Fruit fly (Drosophila melanogaster) whole organism, embryonic: ENCODE results near the gene CG14071.
A peak's percentile ranks its signal among the peaks of the same experiment; 100 is the strongest.

Source experiments
- BEAF-32 ChIP-seq: fragments of 200-800 bp; sonication (Bioruptor generic); optimal IDR thresholded peaks from 3 replicates; lab custom pipeline; 2017; ENCODE audit warnings: missing biosample characterization, missing genetic modification characterization, mild to moderate bottlenecking, moderate library complexity, missing genetic modification reagents
- CG10654 ChIP-seq: fragments of 200-800 bp; sonication (Bioruptor generic); optimal IDR thresholded peaks from 2 replicates; lab custom pipeline; 2016; ENCODE audit warnings: missing biosample characterization, missing genetic modification characterization
- CG11085 ChIP-seq: fragments of 200-800 bp; sonication (Bioruptor generic); IDR thresholded peaks from 2 replicates; pipeline ENCODE4 v1.3.6; 2022; ENCODE audit warnings: missing biosample characterization, missing genetic modification characterization
- CG11456 ChIP-seq: fragments of 200-800 bp; sonication (Bioruptor generic); IDR thresholded peaks from 3 replicates; pipeline ENCODE4 v1.3.6; 2022; ENCODE audit warnings: missing biosample characterization, missing genetic modification characterization
- CG2116 ChIP-seq: fragments of 200-800 bp; sonication (Bioruptor generic); optimal IDR thresholded peaks from 3 replicates; lab custom pipeline; 2018; ENCODE audit warnings: missing biosample characterization, mild to moderate bottlenecking, missing genetic modification characterization
- CG30020 ChIP-seq: fragments of 200-800 bp; optimal IDR thresholded peaks from 2 replicates; lab custom pipeline; 2019; ENCODE audit warnings: missing biosample characterization, mild to moderate bottlenecking, missing genetic modification characterization, moderate library complexity
- CG3163 ChIP-seq: fragments of 200-800 bp; sonication (Bioruptor generic); optimal IDR thresholded peaks from 3 replicates; lab custom pipeline; 2016; ENCODE audit warnings: missing biosample characterization, missing genetic modification characterization
- CG3407 ChIP-seq: fragments of 200-800 bp; sonication (Bioruptor generic); optimal IDR thresholded peaks from 2 replicates; lab custom pipeline; 2018; ENCODE audit warnings: missing biosample characterization, mild to moderate bottlenecking, missing genetic modification characterization
- CG34422 ChIP-seq: fragments of 200-800 bp; sonication (Bioruptor generic); IDR thresholded peaks from 3 replicates; pipeline ENCODE4 v1.3.6; 2022; ENCODE audit warnings: missing biosample characterization, missing genetic modification characterization
- CG4617 ChIP-seq: fragments of 200-800 bp; sonication (Bioruptor generic); optimal IDR thresholded peaks from 3 replicates; lab custom pipeline; 2016; ENCODE audit warnings: missing biosample characterization, missing genetic modification characterization, borderline replicate concordance
- CG4854 ChIP-seq: fragments of 200-800 bp; sonication (Bioruptor generic); optimal IDR thresholded peaks from 2 replicates; lab custom pipeline; 2016; ENCODE audit warnings: missing biosample characterization, missing genetic modification characterization, inconsistent platforms
- CG6683 ChIP-seq: fragments of 200-800 bp; sonication (Bioruptor generic); optimal IDR thresholded peaks from 2 replicates; lab custom pipeline; 2017; ENCODE audit warnings: missing biosample characterization, mild to moderate bottlenecking, missing genetic modification characterization, missing genetic modification reagents
- CG7963 ChIP-seq: fragments of 200-800 bp; sonication (Bioruptor generic); IDR thresholded peaks from 3 replicates; pipeline ENCODE4 v1.3.6; 2022; ENCODE audit warnings: missing biosample characterization, missing genetic modification characterization; ENCODE audit not compliant: partially characterized antibody
- CG8281 ChIP-seq: fragments of 200-800 bp; sonication (Bioruptor generic); optimal IDR thresholded peaks from 2 replicates; lab custom pipeline; 2018; ENCODE audit warnings: missing biosample characterization, mild to moderate bottlenecking, missing genetic modification characterization, moderate library complexity
- CG8765 ChIP-seq: fragments of 200-800 bp; sonication (Bioruptor generic); IDR thresholded peaks from 2 replicates; pipeline ENCODE4 v1.3.6; 2022; ENCODE audit warnings: missing biosample characterization, missing genetic modification characterization
- CHES-1-like ChIP-seq: fragments of 200-800 bp; sonication (Bioruptor generic); optimal IDR thresholded peaks from 2 replicates; lab custom pipeline; 2016; ENCODE audit warnings: missing biosample characterization, missing genetic modification characterization
- Drgx ChIP-seq: fragments of 200-800 bp; sonication (Bioruptor generic); IDR thresholded peaks from 2 replicates; pipeline ENCODE4 v1.3.6; 2022; ENCODE audit warnings: missing biosample characterization, missing genetic modification characterization
- Eip74EF ChIP-seq, 2 experiments: fragments of 200-800 bp in 1 of 2; fragments of >200 bp in 1 of 2; sonication (Bioruptor generic) in 1 of 2; optimal IDR thresholded peaks; 2 replicates each; lab custom pipeline; 2017 to 2019; ENCODE audit warnings: missing biosample characterization in 2 of 2, missing genetic modification characterization in 2 of 2, mild to moderate bottlenecking in 1 of 2, moderate library complexity in 1 of 2
- Hr3 ChIP-seq: fragments of 200-800 bp; sonication (Bioruptor generic); optimal IDR thresholded peaks from 3 replicates; lab custom pipeline; 2016; ENCODE audit warnings: missing biosample characterization, missing genetic modification characterization
- Hsf ChIP-seq: fragments of 200-800 bp; sonication (Bioruptor generic); optimal IDR thresholded peaks from 3 replicates; lab custom pipeline; 2016; ENCODE audit warnings: missing biosample characterization, missing genetic modification characterization
- Mad ChIP-seq: fragments of 200-800 bp; sonication (Bioruptor generic); optimal IDR thresholded peaks from 2 replicates; lab custom pipeline; 2016; ENCODE audit warnings: missing biosample characterization, missing genetic modification characterization
- Med ChIP-seq: fragments of 200-800 bp; sonication (Bioruptor generic); peaks from one replicate; lab custom pipeline; 2016; ENCODE audit warnings: missing biosample characterization, missing genetic modification characterization, mild to moderate bottlenecking, inconsistent platforms, moderate library complexity
- Meics ChIP-seq: fragments of 200-800 bp; sonication (Bioruptor generic); optimal IDR thresholded peaks from 2 replicates; lab custom pipeline; 2017; ENCODE audit warnings: missing biosample characterization, mild to moderate bottlenecking, missing genetic modification characterization
- Myb ChIP-seq: fragments of 200-800 bp; sonication (Bioruptor generic); optimal IDR thresholded peaks from 2 replicates; lab custom pipeline; 2016; ENCODE audit warnings: missing biosample characterization, missing genetic modification characterization
- NfI ChIP-seq: fragments of 200-800 bp; sonication (Bioruptor generic); optimal IDR thresholded peaks from 3 replicates; lab custom pipeline; 2018; ENCODE audit warnings: missing biosample characterization, mild to moderate bottlenecking, missing genetic modification characterization, moderate library complexity
- Opbp ChIP-seq: fragments of 200-800 bp; sonication (Bioruptor generic); IDR thresholded peaks from 3 replicates; pipeline ENCODE4 v1.3.6; 2022; ENCODE audit warnings: missing biosample characterization, missing genetic modification characterization; ENCODE audit not compliant: partially characterized antibody
- PHDP ChIP-seq: fragments of 200-800 bp; sonication (Bioruptor generic); optimal IDR thresholded peaks from 3 replicates; lab custom pipeline; 2018; ENCODE audit warnings: missing biosample characterization, mild to moderate bottlenecking, missing genetic modification characterization, moderate library complexity
- Pdp1 ChIP-seq, 2 experiments: fragments of 200-800 bp; sonication (Bioruptor generic); optimal IDR thresholded peaks; 3 replicates each; lab custom pipeline; 2016; ENCODE audit warnings: missing biosample characterization in 2 of 2, missing genetic modification characterization in 2 of 2, mild to moderate bottlenecking in 1 of 2, moderate library complexity in 1 of 2
- Rfx ChIP-seq: fragments of 200-800 bp; sonication (Bioruptor generic); IDR thresholded peaks from 2 replicates; pipeline ENCODE4 v1.3.6; 2022; ENCODE audit warnings: missing biosample characterization, missing genetic modification characterization
- Sox100B ChIP-seq: fragments of 200-800 bp; sonication (Bioruptor generic); optimal IDR thresholded peaks from 3 replicates; lab custom pipeline; 2018; ENCODE audit warnings: missing biosample characterization, mild to moderate bottlenecking, missing genetic modification characterization
- Sox102F ChIP-seq: fragments of 200-800 bp; sonication (Bioruptor generic); optimal IDR thresholded peaks from 2 replicates; lab custom pipeline; 2018; ENCODE audit warnings: missing biosample characterization, mild to moderate bottlenecking, missing genetic modification characterization, moderate library complexity
- Sry-δ ChIP-seq: fragments of 200-800 bp; sonication (Bioruptor generic); optimal IDR thresholded peaks from 2 replicates; lab custom pipeline; 2016; ENCODE audit warnings: missing biosample characterization, missing genetic modification characterization
- Xrp1 ChIP-seq: fragments of 200-800 bp; sonication (Bioruptor generic); IDR thresholded peaks from 2 replicates; pipeline ENCODE4 v1.3.6; 2022; ENCODE audit warnings: missing biosample characterization, missing genetic modification characterization
- ato ChIP-seq: fragments of 200-800 bp; sonication (Bioruptor generic); IDR thresholded peaks from 2 replicates; pipeline ENCODE4 v1.3.6; 2022; ENCODE audit warnings: missing biosample characterization, missing genetic modification characterization; ENCODE audit not compliant: partially characterized antibody
- cas ChIP-seq: fragments of 200-800 bp; sonication (Bioruptor generic); IDR thresholded peaks from 2 replicates; pipeline ENCODE4 v1.3.6; 2022; ENCODE audit warnings: missing biosample characterization, missing genetic modification characterization
- cato ChIP-seq: fragments of 200-800 bp; sonication (Bioruptor generic); optimal IDR thresholded peaks from 2 replicates; lab custom pipeline; 2016; ENCODE audit warnings: missing biosample characterization, missing genetic modification characterization, borderline replicate concordance
- caup ChIP-seq: fragments of 200-800 bp; sonication (Bioruptor generic); optimal IDR thresholded peaks from 3 replicates; lab custom pipeline; 2017; ENCODE audit warnings: missing biosample characterization, mild to moderate bottlenecking, missing genetic modification characterization, moderate library complexity; ENCODE audit not compliant: severe bottlenecking
- chm ChIP-seq: fragments of 200-800 bp; sonication (Bioruptor generic); IDR thresholded peaks from 2 replicates; pipeline ENCODE4 v1.3.6; 2022; ENCODE audit warnings: missing biosample characterization, missing genetic modification characterization
- disco-r ChIP-seq: fragments of 200-800 bp; sonication (Bioruptor generic); optimal IDR thresholded peaks from 2 replicates; lab custom pipeline; 2016; ENCODE audit warnings: missing biosample characterization, missing genetic modification characterization
- gcm ChIP-seq: fragments of 200-800 bp; sonication (Bioruptor generic); optimal IDR thresholded peaks from 2 replicates; lab custom pipeline; 2019; ENCODE audit warnings: missing biosample characterization, mild to moderate bottlenecking, missing genetic modification characterization, moderate library complexity
- gem ChIP-seq: fragments of 200-800 bp; sonication (Bioruptor generic); optimal IDR thresholded peaks from 2 replicates; lab custom pipeline; 2019; ENCODE audit warnings: missing biosample characterization, mild to moderate bottlenecking, missing genetic modification characterization, moderate library complexity
- ind ChIP-seq: fragments of 200-800 bp; sonication (Bioruptor generic); optimal IDR thresholded peaks from 3 replicates; lab custom pipeline; 2016; ENCODE audit warnings: missing biosample characterization, missing genetic modification characterization
- jumu ChIP-seq: fragments of 200-800 bp; sonication (Bioruptor generic); optimal IDR thresholded peaks from 3 replicates; lab custom pipeline; 2016; ENCODE audit warnings: missing biosample characterization, missing genetic modification characterization
- klu ChIP-seq: fragments of 200-800 bp; sonication (Bioruptor generic); IDR thresholded peaks from 2 replicates; pipeline ENCODE4 v1.3.6; 2022; ENCODE audit warnings: missing biosample characterization, missing genetic modification characterization
- org-1 ChIP-seq: fragments of 200-800 bp; sonication (Bioruptor generic); optimal IDR thresholded peaks from 2 replicates; lab custom pipeline; 2017; ENCODE audit warnings: missing biosample characterization, missing genetic modification characterization
- row ChIP-seq: fragments of 200-800 bp; sonication (Bioruptor generic); IDR thresholded peaks from 3 replicates; pipeline ENCODE4 v1.3.6; 2022; ENCODE audit warnings: missing biosample characterization, missing genetic modification characterization
- slbo ChIP-seq: fragments of 200-800 bp; sonication (Bioruptor generic); IDR thresholded peaks from 2 replicates; pipeline ENCODE4 v1.3.6; 2022; ENCODE audit warnings: missing biosample characterization, missing genetic modification characterization
- sug ChIP-seq: fragments of 200-800 bp; optimal IDR thresholded peaks from 2 replicates; lab custom pipeline; 2019; ENCODE audit warnings: missing biosample characterization, mild to moderate bottlenecking, missing genetic modification characterization, moderate library complexity
- vvl ChIP-seq: fragments of 200-800 bp; sonication (Bioruptor generic); IDR thresholded peaks from 2 replicates; pipeline ENCODE4 v1.3.6; 2022; ENCODE audit warnings: missing biosample characterization, missing genetic modification characterization

The CG14071 gene

DNA sequence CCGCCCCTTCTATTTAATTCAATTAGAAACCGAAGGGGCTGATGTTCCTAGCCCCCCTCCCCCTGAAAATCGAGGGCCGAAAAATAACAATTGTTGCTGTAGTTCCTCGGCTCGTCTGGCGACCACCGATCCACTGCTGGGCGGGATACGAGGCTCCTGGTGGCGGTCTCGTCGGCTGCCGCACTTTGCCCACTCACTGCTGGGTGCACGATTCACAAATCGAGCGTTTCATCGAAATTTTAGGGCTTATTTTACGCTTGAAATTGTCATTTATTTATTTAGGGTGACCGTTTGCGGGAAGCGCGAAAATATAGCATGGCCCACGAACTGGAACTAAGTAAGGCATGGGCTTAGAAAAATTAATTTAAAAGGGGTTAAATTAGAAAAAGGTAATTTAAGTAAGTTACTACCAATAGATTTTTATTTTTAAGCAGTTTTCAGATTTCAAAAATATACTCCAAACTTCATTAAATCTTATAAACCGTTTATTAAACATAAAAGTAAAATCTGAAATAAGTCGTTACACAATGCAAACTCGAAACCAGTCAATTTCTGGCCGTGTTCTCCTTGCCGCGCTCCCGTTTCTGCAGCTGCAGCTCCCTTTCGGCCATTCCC is 32.3 kb downstream of the CG14071 start, which contains the start of gene Dnz1:
TSS of gene Dnz1 (minus strand) at position 317 of the 615 bp plus-strand sequence.
- TF ChIP-seq CG3407 (GFP tag; lab: Kevin White, UChicago) (no peak), row (GFP tag; lab: Robert Waterston, UW) (peak; percentile 89), Hr3 (peak; percentile 53), jumu (peak; percentile 36), PHDP (tag; lab: Kevin White, UChicago) (peak; percentile 38), Drgx (GFP tag; lab: Robert Waterston, UW) (peak; percentile 40; the same call in 1 of the 2 replicates), Rfx (GFP tag; lab: Robert Waterston, UW) (peak; percentile 88), Sox100B (GFP tag; lab: Kevin White, UChicago) (peak; percentile 33), CG3163 (GFP tag; lab: Kevin White, UChicago) (no peak), caup (GFP tag; lab: Kevin White, UChicago) (peak; percentile 45), Myb (GFP tag; lab: Kevin White, UChicago) (peak; percentile 35), Med (GFP tag; lab: Kevin White, UChicago) (peak; percentile 75), CG34422 (GFP tag; lab: Robert Waterston, UW) (peak; percentile 56; the same call in 1 of the 3 replicates), sug (tag; lab: Kevin White, UChicago) (peak; percentile 60), Eip74EF (GFP tag; optimal IDR thresholded peaks at IDR 0.05; lab: Kevin White, UChicago) (no peak), slbo (GFP tag; lab: Robert Waterston, UW) (peak; percentile 92), ato (GFP tag; lab: Robert Waterston, UW) (no peak), Sry-δ (GFP tag; lab: Kevin White, UChicago) (no peak), CG30020 (peak; percentile 14), disco-r (no peak), CG10654 (GFP tag; lab: Kevin White, UChicago) (peak; percentile 26), chm (peak; percentile 58), NfI (GFP tag; lab: Kevin White, UChicago) (peak; percentile 37), gem (tag; lab: Kevin White, UChicago) (peak; percentile 73), CG8765 (no peak), CG4854 (no peak), BEAF-32 (peak; percentile 5), CG7963 (GFP tag; lab: Robert Waterston, UW) (no peak), CG8281 (tag; lab: Kevin White, UChicago) (no peak), CG2116 (GFP tag; lab: Kevin White, UChicago) (peak; percentile 8), CG11456 (peak; percentile 85), ind (GFP tag; lab: Kevin White, UChicago) (peak; percentile 43), CG6683 (GFP tag; lab: Kevin White, UChicago) (no peak), vvl (GFP tag; lab: Robert Waterston, UW) (peak; percentile 86), CG11085 (GFP tag; lab: Robert Waterston, UW) (no peak), Meics (GFP tag; lab: Kevin White, UChicago) (peak; percentile 53), cas (GFP tag; lab: Robert Waterston, UW) (0 out of 2 replicates have a peak, but pooled peaks have one; percentile 5), CG4617 (GFP tag; lab: Kevin White, UChicago) (peak; percentile 39), CHES-1-like (GFP tag; lab: Kevin White, UChicago) (no peak), Mad (no peak), klu (0 out of 2 replicates have a peak, but pooled peaks have one; percentile 26), org-1 (GFP tag; lab: Kevin White, UChicago) (no peak), Pdp1 (GFP tag; optimal IDR thresholded peaks at IDR 0.05; lab: Kevin White, UChicago) (peak; percentile 17 to 40), Sox102F (peak; percentile 48), gcm (GFP tag; lab: Kevin White, UChicago) (no peak), Xrp1 (GFP tag; lab: Robert Waterston, UW) (peak; percentile 60), Opbp (peak; percentile 25; the same call in 1 of the 3 replicates), cato (GFP tag; lab: Kevin White, UChicago) (no peak), Hsf (GFP tag; lab: Kevin White, UChicago) (peak; percentile 56)
